Worm (Caenorhabditis elegans) whole organism, mixed stage, embryonic: ENCODE measurements around the gene F54F7.6.
A peak's percentile ranks its signal among the peaks of the same experiment; 100 is the strongest.

Experiments
- bed-3 ChIP-seq: fragments of 200-800 bp; sonication (Bioruptor generic); optimal IDR thresholded peaks from 3 replicates; lab custom pipeline; 2018; ENCODE audit warnings: mild to moderate bottlenecking, missing genetic modification characterization, moderate library complexity, missing compliant biosample characterization
- blmp-1 ChIP-seq: fragments of 150-350 bp; optimal IDR thresholded peaks from 2 replicates; lab custom pipeline; 2014; ENCODE audit warnings: missing biosample characterization, missing genetic modification characterization
- ceh-83 ChIP-seq: fragments of 200-800 bp; sonication (Bioruptor generic); optimal IDR thresholded peaks from 2 replicates; lab custom pipeline; 2018; ENCODE audit warnings: mild to moderate bottlenecking, missing genetic modification characterization, missing compliant biosample characterization
- ces-1 ChIP-seq: fragments of 150-350 bp; optimal IDR thresholded peaks from 2 replicates; lab custom pipeline; 2014; ENCODE audit warnings: missing biosample characterization, missing genetic modification reagents, missing genetic modification characterization
- cnd-1 ChIP-seq: fragments of 200-800 bp; sonication (Bioruptor generic); optimal IDR thresholded peaks from 2 replicates; lab custom pipeline; 2018; ENCODE audit warnings: mild to moderate bottlenecking, missing genetic modification characterization, missing compliant biosample characterization
- drap-1 ChIP-seq: fragments of 200-800 bp; sonication (Bioruptor generic); optimal IDR thresholded peaks from 3 replicates; lab custom pipeline; 2018; ENCODE audit warnings: mild to moderate bottlenecking, missing genetic modification characterization, missing compliant biosample characterization
- elt-1 ChIP-seq: sonication (generic microtip); optimal IDR thresholded peaks from 2 replicates; lab custom pipeline; 2017; ENCODE audit warnings: missing genetic modification characterization, mild to moderate bottlenecking, missing compliant biosample characterization, antibody characterized with exemption, moderate library complexity, borderline replicate concordance; ENCODE audit not compliant: insufficient read depth
- elt-3 ChIP-seq: fragments of 150-350 bp; optimal IDR thresholded peaks from 2 replicates; lab custom pipeline; 2014; ENCODE audit warnings: missing biosample characterization, missing genetic modification characterization
- flh-1 ChIP-seq: fragments of 200-800 bp; sonication (Bioruptor generic); optimal IDR thresholded peaks from 2 replicates; lab custom pipeline; 2018; ENCODE audit warnings: mild to moderate bottlenecking, missing genetic modification characterization, moderate library complexity, missing compliant biosample characterization
- ham-2 ChIP-seq: fragments of 200-800 bp; sonication (Bioruptor generic); optimal IDR thresholded peaks from 2 replicates; lab custom pipeline; 2018; ENCODE audit warnings: mild to moderate bottlenecking, missing genetic modification characterization, missing compliant biosample characterization
- hlh-1 ChIP-seq: fragments of 150-350 bp; optimal IDR thresholded peaks from 2 replicates; lab custom pipeline; 2014; ENCODE audit warnings: missing biosample characterization, missing genetic modification reagents, missing genetic modification characterization
- lin-13 ChIP-seq: fragments of 150-350 bp; optimal IDR thresholded peaks from 2 replicates; lab custom pipeline; 2014; ENCODE audit warnings: missing biosample characterization, missing genetic modification characterization
- lin-32 ChIP-seq: fragments of 200-800 bp; sonication (Bioruptor generic); optimal IDR thresholded peaks from 2 replicates; lab custom pipeline; 2018; ENCODE audit warnings: mild to moderate bottlenecking, missing genetic modification characterization, missing compliant biosample characterization
- lsy-2 ChIP-seq: fragments of 150-350 bp; optimal IDR thresholded peaks from 2 replicates; lab custom pipeline; 2014; ENCODE audit warnings: missing biosample characterization, missing genetic modification characterization
- mab-5 ChIP-seq: fragments of 150-350 bp; optimal IDR thresholded peaks from 2 replicates; lab custom pipeline; 2014; ENCODE audit warnings: missing biosample characterization, missing genetic modification characterization
- mep-1 ChIP-seq: fragments of 150-350 bp; optimal IDR thresholded peaks from 2 replicates; lab custom pipeline; 2017; ENCODE audit warnings: missing biosample characterization, missing genetic modification reagents, missing genetic modification characterization, inconsistent platforms
- nhr-12 ChIP-seq: fragments of 150-350 bp; optimal IDR thresholded peaks from 2 replicates; lab custom pipeline; 2014; ENCODE audit warnings: missing biosample characterization, missing genetic modification characterization
- nhr-2 ChIP-seq: fragments of 150-350 bp; optimal IDR thresholded peaks from 2 replicates; lab custom pipeline; 2014; ENCODE audit warnings: missing biosample characterization, missing genetic modification characterization
- nhr-237 ChIP-seq: fragments of 150-350 bp; optimal IDR thresholded peaks from 2 replicates; lab custom pipeline; 2014; ENCODE audit warnings: missing biosample characterization, missing genetic modification characterization
- nhr-76 ChIP-seq: sonication (generic microtip); optimal IDR thresholded peaks from 2 replicates; lab custom pipeline; 2017; ENCODE audit warnings: missing biosample characterization, missing genetic modification characterization
- pha-4 ChIP-seq: fragments of 150-350 bp; optimal IDR thresholded peaks from 2 replicates; lab custom pipeline; 2018; ENCODE audit warnings: missing biosample characterization, missing genetic modification reagents, missing genetic modification characterization
- sem-2 ChIP-seq: fragments of 200-800 bp; sonication (Bioruptor generic); optimal IDR thresholded peaks from 2 replicates; lab custom pipeline; 2018; ENCODE audit warnings: mild to moderate bottlenecking, missing genetic modification characterization, missing compliant biosample characterization
- sptf-1 ChIP-seq: sonication (generic microtip); optimal IDR thresholded peaks from 2 replicates; lab custom pipeline; 2017; ENCODE audit warnings: mild to moderate bottlenecking, missing genetic modification characterization, moderate library complexity, missing compliant biosample characterization
- tbx-8 ChIP-seq: fragments of 200-800 bp; sonication (Bioruptor generic); optimal IDR thresholded peaks from 2 replicates; lab custom pipeline; 2018; ENCODE audit warnings: mild to moderate bottlenecking, missing genetic modification characterization, moderate library complexity, missing compliant biosample characterization
- unc-120 ChIP-seq: sonication (generic microtip); optimal IDR thresholded peaks from 2 replicates; lab custom pipeline; 2017; ENCODE audit warnings: missing genetic modification characterization, missing compliant biosample characterization; ENCODE audit not compliant: poor library complexity, severe bottlenecking
- unc-62 ChIP-seq: fragments of 150-350 bp; optimal IDR thresholded peaks from 2 replicates; lab custom pipeline; 2014; ENCODE audit warnings: missing biosample characterization, missing genetic modification reagents, missing genetic modification characterization
- zip-8 ChIP-seq: fragments of 150-350 bp; optimal IDR thresholded peaks from 2 replicates; lab custom pipeline; 2014; ENCODE audit warnings: missing biosample characterization, missing genetic modification characterization
- ztf-11 ChIP-seq: fragments of 150-350 bp; optimal IDR thresholded peaks from 2 replicates; lab custom pipeline; 2014; ENCODE audit warnings: missing biosample characterization, missing genetic modification characterization

Gene F54F7.6

DNA sequence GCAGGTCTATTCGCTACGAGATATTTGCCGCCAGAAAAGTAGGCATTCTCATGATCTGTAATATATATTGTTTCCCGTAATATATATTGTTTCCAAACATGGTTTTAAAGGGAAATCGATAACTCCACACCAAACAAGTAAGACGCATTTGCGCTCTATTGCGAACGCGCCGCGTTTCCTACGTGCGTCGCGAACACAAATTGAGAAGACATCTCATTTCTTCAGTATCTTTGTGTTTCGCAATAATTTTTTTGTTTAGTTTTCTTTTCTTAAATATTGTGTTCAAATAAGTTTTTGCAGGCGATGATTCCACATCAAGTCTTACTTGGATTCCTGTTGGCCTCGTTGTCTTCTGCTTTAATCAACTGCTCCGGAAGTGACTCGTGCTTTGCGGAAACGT lies at the start of gene F54F7.6:
Gene F54F7.6, plus strand, starts transcription at position 301 of the 400 bp plus-strand sequence.
- TF ChIP-seq sptf-1 (tag; lab: Kevin White, UChicago) (no peak), zip-8 (tag; lab: Kevin White, UChicago) (no peak), pha-4 (no peak), mep-1 (tag; lab: Kevin White, UChicago) (no peak), ham-2 (GFP tag; lab: Kevin White, UChicago) (no peak), ceh-83 (GFP tag; lab: Kevin White, UChicago) (no peak)

- TF ChIP-seq ces-1 (GFP tag; lab: Kevin White, UChicago), result no peak
- no peak for TF ChIP-seq zip-8 (tag; lab: Kevin White, UChicago)
- TF ChIP-seq bed-3 (GFP tag; lab: Kevin White, UChicago), result no peak
- TF ChIP-seq nhr-12 (tag; lab: Kevin White, UChicago), result no peak
- TF ChIP-seq elt-3, result no peak
- TF ChIP-seq tbx-8 (GFP tag; lab: Kevin White, UChicago), result no peak
- no peak for TF ChIP-seq lsy-2
- TF ChIP-seq drap-1, result no peak
- TF ChIP-seq cnd-1 (tag; lab: Kevin White, UChicago), result no peak
- TF ChIP-seq sem-2 (GFP tag; lab: Kevin White, UChicago), result no peak
- no peak for TF ChIP-seq unc-62 (GFP tag; lab: Kevin White, UChicago)
- TF ChIP-seq flh-1 (GFP tag; lab: Kevin White, UChicago), result no peak
- no peak for TF ChIP-seq lin-13 (tag; lab: Kevin White, UChicago)
- no peak for TF ChIP-seq ztf-11
- no peak for TF ChIP-seq nhr-76 (tag; lab: Kevin White, UChicago)
These were observed 48.4 kb upstream of the F54F7.6 start for ce11 chrX:11816825-11817224.

DNA sequence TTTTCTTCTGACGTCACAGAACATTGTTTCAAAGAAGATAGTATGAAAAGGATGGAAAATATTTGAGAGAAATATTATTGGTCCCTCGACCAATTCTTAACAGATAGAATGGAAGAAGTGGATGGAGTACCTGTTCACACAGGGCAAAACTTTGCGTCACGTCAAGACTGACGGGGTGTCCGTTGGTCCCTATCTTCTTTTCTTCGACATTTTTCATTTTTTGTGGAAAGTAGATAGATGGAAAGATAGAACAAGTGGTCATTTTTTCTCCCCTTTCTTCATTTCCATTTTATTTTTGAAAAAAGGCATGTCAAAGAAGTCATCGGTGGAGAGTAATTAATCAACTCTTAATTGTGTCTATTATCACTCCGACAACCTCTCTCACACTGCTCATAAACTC lies 46.5 kb upstream of the F54F7.6 start:
- TF ChIP-seq unc-62 (GFP tag; lab: Kevin White, UChicago), result peak; percentile 49
- TF ChIP-seq drap-1, result no peak
- TF ChIP-seq nhr-2, result no peak
- TF ChIP-seq unc-120 (tag; lab: Kevin White, UChicago), result peak; percentile 19
- TF ChIP-seq elt-1 (tag; lab: Kevin White, UChicago), result no peak
- TF ChIP-seq hlh-1 (tag; lab: Kevin White, UChicago), result peak; percentile 9
- TF ChIP-seq lin-13 (tag; lab: Kevin White, UChicago), result no peak
- no peak for TF ChIP-seq lin-32

- TF ChIP-seq hlh-1 (tag; lab: Kevin White, UChicago) (peak; percentile 31), blmp-1 (tag; lab: Kevin White, UChicago) (no peak), unc-120 (tag; lab: Kevin White, UChicago) (peak; percentile 69)
- TF ChIP-seq, all 35 proteins: peak for 2
These were observed 43.9 kb upstream of the F54F7.6 start for ce11 chrX:11821159-11821720.

ce11 chrX:11823704-11824103 lies 41.5 kb upstream of the F54F7.6 start, which contains the start of gene tag-241:
TSS of gene tag-241 (plus strand) at chrX:11824004.
- no peak for TF ChIP-seq unc-62 (GFP tag; lab: Kevin White, UChicago)

DNA sequence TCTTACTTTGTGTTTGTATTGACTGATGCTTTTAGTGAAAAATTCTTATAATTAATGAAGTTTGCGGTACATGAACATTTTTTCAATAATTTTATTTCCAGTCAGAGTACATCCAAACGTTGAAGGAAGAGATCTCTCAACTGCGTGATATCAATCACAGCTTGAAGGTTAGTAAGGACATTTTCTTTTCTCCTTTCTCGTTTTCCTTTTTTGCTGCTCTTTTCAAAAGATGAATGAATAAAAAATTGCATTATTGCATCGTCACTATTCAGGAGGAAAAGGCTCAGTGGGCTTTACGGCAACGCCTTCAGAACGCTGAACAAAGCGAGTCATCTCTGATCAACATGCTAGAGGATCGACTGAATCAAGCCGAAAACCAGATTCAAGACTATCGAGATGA lies 38.3 kb upstream of the F54F7.6 start:
- no peak for TF ChIP-seq pha-4
- no peak for TF ChIP-seq zip-8 (tag; lab: Kevin White, UChicago)
- no peak for TF ChIP-seq nhr-76 (tag; lab: Kevin White, UChicago)
- TF ChIP-seq bed-3 (GFP tag; lab: Kevin White, UChicago), result no peak
- no peak for TF ChIP-seq hlh-1 (tag; lab: Kevin White, UChicago)
- no peak for TF ChIP-seq unc-62 (GFP tag; lab: Kevin White, UChicago)
- no peak for TF ChIP-seq mab-5 (tag; lab: Kevin White, UChicago)
- no peak for TF ChIP-seq drap-1
- TF ChIP-seq nhr-237 (tag; lab: Kevin White, UChicago), result no peak
- TF ChIP-seq mep-1 (tag; lab: Kevin White, UChicago), result no peak
